Fruit fly (Drosophila melanogaster) whole organism, wandering third instar larva: ENCODE data around the gene CG15594.

Experiments used
- Abd-B ChIP-seq: fragments of >200 bp; optimal IDR thresholded peaks from 2 replicates; lab custom pipeline; 2017; ENCODE audit warnings: missing biosample characterization, missing genetic modification characterization
- CG32264 ChIP-seq: fragments of 200-800 bp; sonication (Bioruptor generic); optimal IDR thresholded peaks from 2 replicates; lab custom pipeline; 2016; ENCODE audit warnings: missing biosample characterization, missing genetic modification characterization
- CG9705 ChIP-seq: fragments of 200-800 bp; sonication (Bioruptor generic); optimal IDR thresholded peaks from 2 replicates; lab custom pipeline; 2018; ENCODE audit warnings: missing biosample characterization, mild to moderate bottlenecking, missing genetic modification characterization
- CrebA ChIP-seq: fragments of 200-800 bp; sonication (Bioruptor generic); optimal IDR thresholded peaks from 2 replicates; lab custom pipeline; 2016; ENCODE audit warnings: missing biosample characterization, mild to moderate bottlenecking, missing genetic modification characterization, borderline replicate concordance
- Dfd ChIP-seq: fragments of >200 bp; optimal IDR thresholded peaks from 2 replicates; lab custom pipeline; 2017; ENCODE audit warnings: missing biosample characterization, missing genetic modification characterization
- Dif ChIP-seq: fragments of 200-275, 200-300 bp; sonication (Bioruptor generic); optimal IDR thresholded peaks from 2 replicates; lab custom pipeline; 2018; ENCODE audit warnings: missing biosample characterization, missing genetic modification characterization; ENCODE audit not compliant: partially characterized antibody
- GATAd ChIP-seq: sonication (Bioruptor generic); optimal IDR thresholded peaks from 2 replicates; lab custom pipeline; 2016; ENCODE audit warnings: missing biosample characterization, missing genetic modification characterization
- HLH106 ChIP-seq: fragments of 200-800 bp; optimal IDR thresholded peaks from 3 replicates; lab custom pipeline; 2019; ENCODE audit warnings: missing biosample characterization, mild to moderate bottlenecking, missing genetic modification characterization, moderate library complexity
- Hnf4 ChIP-seq: fragments of 200-800 bp; sonication (Bioruptor generic); optimal IDR thresholded peaks from 2 replicates; lab custom pipeline; 2016; ENCODE audit warnings: missing biosample characterization, mild to moderate bottlenecking, missing genetic modification characterization
- Jra ChIP-seq: sonication (Bioruptor generic); optimal IDR thresholded peaks from 2 replicates; lab custom pipeline; 2016; ENCODE audit warnings: missing biosample characterization, missing genetic modification characterization
- Myc ChIP-seq: fragments of >200 bp; optimal IDR thresholded peaks from 2 replicates; lab custom pipeline; 2017
- N ChIP-seq: fragments of >200 bp; optimal IDR thresholded peaks from 2 replicates; lab custom pipeline; 2018; ENCODE audit warnings: missing biosample characterization, missing external identifiers, missing genetic modification characterization
- OdsH ChIP-seq: fragments of 200-800 bp; sonication (Bioruptor generic); optimal IDR thresholded peaks from 2 replicates; lab custom pipeline; 2016; ENCODE audit warnings: missing biosample characterization, mild to moderate bottlenecking, missing genetic modification characterization
- Sp1 ChIP-seq: fragments of 200-800 bp; sonication (Bioruptor generic); optimal IDR thresholded peaks from 3 replicates; lab custom pipeline; 2019; ENCODE audit warnings: missing biosample characterization, mild to moderate bottlenecking, missing genetic modification characterization, moderate library complexity
- Vsx2 ChIP-seq: fragments of 200-300, 225-300 bp; sonication (Bioruptor generic); optimal IDR thresholded peaks from 2 replicates; lab custom pipeline; 2018; ENCODE audit warnings: missing biosample characterization, missing genetic modification characterization; ENCODE audit not compliant: partially characterized antibody
- brk ChIP-seq: fragments of 200-800 bp; sonication (Bioruptor generic); optimal IDR thresholded peaks from 2 replicates; lab custom pipeline; 2016; ENCODE audit warnings: missing biosample characterization, mild to moderate bottlenecking, missing genetic modification characterization
- dl ChIP-seq, 2 experiments: fragments of 175-275, 200-275 bp in 1 of 2; fragments of 200-275 bp in 1 of 2; sonication (Bioruptor generic); optimal IDR thresholded peaks; lab custom pipeline; 2018; ENCODE audit warnings: mild to moderate bottlenecking in 2 of 2, missing biosample characterization in 2 of 2, missing genetic modification characterization in 2 of 2, moderate library complexity in 2 of 2; ENCODE audit not compliant: partially characterized antibody in 2 of 2, insufficient read depth in 1 of 2
- dmrt93B ChIP-seq: fragments of 200-800 bp; sonication (Bioruptor generic); optimal IDR thresholded peaks from 2 replicates; lab custom pipeline; 2018; ENCODE audit warnings: missing biosample characterization, mild to moderate bottlenecking, missing genetic modification characterization
- dsf ChIP-seq: sonication (Bioruptor generic); optimal IDR thresholded peaks from 2 replicates; lab custom pipeline; 2016; ENCODE audit warnings: missing biosample characterization, missing genetic modification characterization, borderline replicate concordance
- ey ChIP-seq: fragments of 200-800 bp; sonication (Bioruptor generic); optimal IDR thresholded peaks from 2 replicates; lab custom pipeline; 2016; ENCODE audit warnings: missing biosample characterization, missing genetic modification characterization
- foxo ChIP-seq, 2 experiments: fragments of 200-800 bp; sonication (Bioruptor generic); optimal IDR thresholded peaks; 2 replicates in 1 of 2; 3 replicates in 1 of 2; lab custom pipeline; 2016 to 2017; ENCODE audit warnings: missing biosample characterization in 2 of 2, missing genetic modification characterization in 2 of 2
- h ChIP-seq: fragments of 200-800 bp; sonication (Bioruptor generic); optimal IDR thresholded peaks from 3 replicates; lab custom pipeline; 2016; ENCODE audit warnings: missing biosample characterization, mild to moderate bottlenecking, missing genetic modification characterization
- lola ChIP-seq: fragments of >200 bp; optimal IDR thresholded peaks from 2 replicates; lab custom pipeline; 2017; ENCODE audit warnings: missing biosample characterization, missing genetic modification characterization
- psq ChIP-seq: fragments of 200-800 bp; sonication (Bioruptor generic); optimal IDR thresholded peaks from 3 replicates; lab custom pipeline; 2017; ENCODE audit warnings: missing biosample characterization, mild to moderate bottlenecking, missing genetic modification characterization, moderate library complexity
- rgr ChIP-seq: fragments of 200-800 bp; sonication (Bioruptor generic); optimal IDR thresholded peaks from 3 replicates; lab custom pipeline; 2016; ENCODE audit warnings: missing biosample characterization, mild to moderate bottlenecking, missing genetic modification characterization
- sv ChIP-seq: fragments of 200-800 bp; sonication (Bioruptor generic); optimal IDR thresholded peaks from 3 replicates; lab custom pipeline; 2016; ENCODE audit warnings: missing biosample characterization, missing genetic modification characterization
- woc ChIP-seq: sonication (Bioruptor generic); optimal IDR thresholded peaks from 2 replicates; lab custom pipeline; 2016; ENCODE audit warnings: missing biosample characterization, mild to moderate bottlenecking, missing genetic modification characterization

Gene CG15594

dm6 chr3R:6301257-6301839 lies 13.8 kb downstream of the CG15594 start, which contains the start of gene Osi15:
Gene Osi15 (plus strand): TSS chr3R:6301804.
- TF ChIP-seq CG32264 (GFP tag; lab: Kevin White, UChicago) = no peak
- no peak for TF ChIP-seq OdsH (GFP tag; lab: Kevin White, UChicago)
- no peak for TF ChIP-seq HLH106 (tag; lab: Kevin White, UChicago)
- no peak for TF ChIP-seq woc (GFP tag; lab: Kevin White, UChicago)
- TF ChIP-seq dl (GFP tag; optimal IDR thresholded peaks at IDR 0.05; lab: Kevin White, UChicago; ENCODE audit: insufficient read depth in 1 of 2, partially characterized antibody in 2 of 2) = no peak
- no peak for TF ChIP-seq h (GFP tag; lab: Kevin White, UChicago)

dm6 chr3R:6303738-6304137 lies 16.2 kb downstream of the CG15594 start, which contains the start of gene CG46396:
Gene CG46396 (plus strand): TSS chr3R:6304038.
- TF ChIP-seq Sp1 (GFP tag; lab: Kevin White, UChicago) (no peak), Dfd (no peak), Myc (lab: Kevin White, UChicago) (no peak), psq (GFP tag; lab: Kevin White, UChicago) (no peak), Jra (no peak), Abd-B (GFP tag; lab: Kevin White, UChicago) (no peak), sv (GFP tag; lab: Kevin White, UChicago) (no peak), dl (GFP tag; optimal IDR thresholded peaks at IDR 0.05; lab: Kevin White, UChicago; ENCODE audit: insufficient read depth in 1 of 2, partially characterized antibody in 2 of 2) (no peak), rgr (no peak), foxo (GFP tag; optimal IDR thresholded peaks at IDR 0.05; lab: Kevin White, UChicago) (no peak)

- TF ChIP-seq brk (GFP tag; lab: Kevin White, UChicago) (no peak), foxo (GFP tag; optimal IDR thresholded peaks at IDR 0.05; lab: Kevin White, UChicago) (no peak), dmrt93B (GFP tag; lab: Kevin White, UChicago) (no peak), sv (GFP tag; lab: Kevin White, UChicago) (no peak), OdsH (GFP tag; lab: Kevin White, UChicago) (no peak), CrebA (GFP tag; lab: Kevin White, UChicago) (no peak), Sp1 (GFP tag; lab: Kevin White, UChicago) (no peak), dl (GFP tag; optimal IDR thresholded peaks at IDR 0.05; lab: Kevin White, UChicago; ENCODE audit: insufficient read depth in 1 of 2, partially characterized antibody in 2 of 2) (no peak), GATAd (GFP tag; lab: Kevin White, UChicago) (no peak), CG9705 (GFP tag; lab: Kevin White, UChicago) (no peak), Dif (GFP tag; lab: Kevin White, UChicago) (no peak), Abd-B (GFP tag; lab: Kevin White, UChicago) (no peak), woc (GFP tag; lab: Kevin White, UChicago) (no peak), N (GFP tag; lab: Kevin White, UChicago) (no peak), ey (GFP tag; lab: Kevin White, UChicago) (no peak), dsf (GFP tag; lab: Kevin White, UChicago) (no peak), CG32264 (GFP tag; lab: Kevin White, UChicago) (no peak), Vsx2 (GFP tag; lab: Kevin White, UChicago) (no peak)
- TF ChIP-seq, all 38 proteins: peak for 0
These were observed 17.4 kb downstream of the CG15594 start, which contains the start of gene Osi16 for dm6 chr3R:6304947-6305346. Gene Osi16 (plus strand): TSS chr3R:6305247.

dm6 chr3R:6306584-6306983 lies 19.1 kb downstream of the CG15594 start, which contains the start of gene CG46026:
Gene CG46026 (plus strand): TSS chr3R:6306884.
- TF ChIP-seq GATAd (GFP tag; lab: Kevin White, UChicago) (no peak), Sp1 (GFP tag; lab: Kevin White, UChicago) (no peak), CrebA (GFP tag; lab: Kevin White, UChicago) (no peak), brk (GFP tag; lab: Kevin White, UChicago) (no peak), OdsH (GFP tag; lab: Kevin White, UChicago) (no peak)

- no peak for TF ChIP-seq h (GFP tag; lab: Kevin White, UChicago)
- no peak for TF ChIP-seq CG32264 (GFP tag; lab: Kevin White, UChicago)
- TF ChIP-seq lola (GFP tag; lab: Kevin White, UChicago) = no peak
- no peak for TF ChIP-seq OdsH (GFP tag; lab: Kevin White, UChicago)
- TF ChIP-seq brk (GFP tag; lab: Kevin White, UChicago) = no peak
- TF ChIP-seq dl (GFP tag; optimal IDR thresholded peaks at IDR 0.05; lab: Kevin White, UChicago; ENCODE audit: insufficient read depth in 1 of 2, partially characterized antibody in 2 of 2) = no peak
- TF ChIP-seq dsf (GFP tag; lab: Kevin White, UChicago) = no peak
- no peak for TF ChIP-seq HLH106 (tag; lab: Kevin White, UChicago)
- TF ChIP-seq psq (GFP tag; lab: Kevin White, UChicago) = no peak
- no peak for TF ChIP-seq Vsx2 (GFP tag; lab: Kevin White, UChicago)
- TF ChIP-seq Hnf4 (GFP tag; lab: Kevin White, UChicago) = no peak
- no peak for TF ChIP-seq dmrt93B (GFP tag; lab: Kevin White, UChicago)
- TF ChIP-seq CG9705 (GFP tag; lab: Kevin White, UChicago) = no peak
- TF ChIP-seq CrebA (GFP tag; lab: Kevin White, UChicago) = no peak
- no peak for TF ChIP-seq GATAd (GFP tag; lab: Kevin White, UChicago)
- TF ChIP-seq Dif (GFP tag; lab: Kevin White, UChicago) = no peak
These were observed 22.1 kb downstream of the CG15594 start, which contains the start of gene CG31560 for dm6 chr3R:6309676-6310075. Gene CG31560 (plus strand): TSS chr3R:6309976.
